Worm (Caenorhabditis elegans): ENCODE data around the gene Y41E3.13.
A peak's percentile ranks its signal among the peaks of the same experiment; 100 is the strongest.

The Y41E3.13 gene

DNA sequence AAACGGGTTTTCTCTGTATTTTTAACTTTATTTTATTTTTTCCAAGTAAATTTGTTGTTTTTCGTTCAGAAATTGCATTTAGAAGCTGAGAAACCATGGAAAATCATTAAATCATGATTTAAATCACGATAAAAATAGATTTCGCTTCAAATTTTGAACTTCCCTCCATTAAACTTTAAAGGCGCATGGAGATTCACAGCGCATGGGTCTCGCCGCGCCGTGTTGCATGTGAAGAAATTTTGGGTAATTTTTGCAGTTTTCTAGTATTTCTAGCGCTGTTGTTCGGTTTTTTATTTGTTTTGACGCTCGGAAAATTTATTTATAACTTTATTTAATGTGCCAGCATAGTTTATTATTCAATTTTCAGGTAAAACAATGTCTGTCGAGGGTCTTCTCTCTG lies 21.1 kb upstream of the Y41E3.13 start, which contains the start of gene eef-1B.2 (continued):
- TF ChIP-seq dmd-8 (GFP tag; IDR thresholded peaks at IDR 0.05) (no peak), sdz-12 (GFP tag; optimal IDR thresholded peaks at IDR 0.05) (no peak), mes-2 (tag; optimal IDR thresholded peaks at IDR 0.05; ENCODE audit: poor library complexity, severe bottlenecking) (peak; percentile 80), ZK337.2 (GFP tag; IDR thresholded peaks at IDR 0.05) (no peak), unc-62 (GFP tag; optimal IDR thresholded peaks at IDR 0.05 in 1 of 2) (peak in 1 of 2 experiments; percentile 38), unc-62 (tag; optimal IDR thresholded peaks at IDR 0.05) (no peak), skn-1 (tag; optimal IDR thresholded peaks at IDR 0.05) (no peak), nhr-25 (tag; optimal IDR thresholded peaks at IDR 0.05; ENCODE audit: borderline replicate concordance, insufficient read depth) (no peak), nhr-41 (GFP tag; IDR thresholded peaks at IDR 0.05) (no peak), ces-1 (GFP tag; optimal IDR thresholded peaks at IDR 0.05) (no peak), lin-39 (tag; optimal IDR thresholded peaks at IDR 0.05) (no peak), lsy-2 (tag; optimal IDR thresholded peaks at IDR 0.05) (peak in 1 of 2 experiments; percentile 87), madf-9 (GFP tag; conservative IDR thresholded peaks at IDR 0.05) (no peak), daf-12 (tag; optimal IDR thresholded peaks at IDR 0.05) (no peak), nhr-6 (tag; optimal IDR thresholded peaks at IDR 0.05) (peak; percentile 51), D1046.2 (GFP tag; IDR thresholded peaks at IDR 0.05) (no peak), nhr-28 (tag; optimal IDR thresholded peaks at IDR 0.05) (peak; percentile 66), nhr-11 (tag; optimal IDR thresholded peaks at IDR 0.05) (peak; percentile 23), fkh-10 (GFP tag; optimal IDR thresholded peaks at IDR 0.05) (no peak), madf-5 (GFP tag; IDR thresholded peaks at IDR 0.05) (no peak), mdt-29 (GFP tag; IDR thresholded peaks at IDR 0.05) (no peak)

DNA sequence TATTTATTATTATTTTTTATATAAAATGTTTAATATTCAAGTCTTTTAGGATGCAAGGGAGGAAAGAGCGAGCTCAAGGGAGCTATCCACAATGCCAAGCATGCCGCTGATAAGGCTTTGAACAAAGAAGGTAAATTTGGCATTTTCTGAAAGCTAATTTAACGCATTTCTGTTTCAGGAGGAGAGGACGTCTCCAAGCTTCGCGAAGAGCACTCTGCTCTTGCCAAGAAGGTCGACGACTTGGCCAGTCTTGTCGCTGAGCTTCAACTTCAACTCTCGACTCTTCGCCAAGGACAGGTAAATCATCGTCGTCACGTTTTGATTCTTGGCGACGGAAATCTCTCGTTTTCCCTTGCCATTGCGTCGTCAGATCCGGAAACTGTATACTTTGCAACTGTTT lies 20.6 kb upstream of the Y41E3.13 start:
- no peak for TF ChIP-seq T20F7.1 (GFP tag; optimal IDR thresholded peaks at IDR 0.05)
- TF ChIP-seq egl-43 (GFP tag; IDR thresholded peaks at IDR 0.05): no peak
- TF ChIP-seq snpc-1.2 (GFP tag; IDR thresholded peaks at IDR 0.05): 0 out of 2 replicates have a peak, but pooled peaks have one; percentile 31
- TF ChIP-seq lin-38 (GFP tag; IDR thresholded peaks at IDR 0.05): no peak
- no peak for TF ChIP-seq dmd-9 (GFP tag; IDR thresholded peaks at IDR 0.05)
- no peak for TF ChIP-seq fkh-10 (GFP tag; optimal IDR thresholded peaks at IDR 0.05)
- no peak for TF ChIP-seq nhr-10 (tag; optimal IDR thresholded peaks at IDR 0.05)
- TF ChIP-seq ces-1 (GFP tag; optimal IDR thresholded peaks at IDR 0.05): no peak

DNA sequence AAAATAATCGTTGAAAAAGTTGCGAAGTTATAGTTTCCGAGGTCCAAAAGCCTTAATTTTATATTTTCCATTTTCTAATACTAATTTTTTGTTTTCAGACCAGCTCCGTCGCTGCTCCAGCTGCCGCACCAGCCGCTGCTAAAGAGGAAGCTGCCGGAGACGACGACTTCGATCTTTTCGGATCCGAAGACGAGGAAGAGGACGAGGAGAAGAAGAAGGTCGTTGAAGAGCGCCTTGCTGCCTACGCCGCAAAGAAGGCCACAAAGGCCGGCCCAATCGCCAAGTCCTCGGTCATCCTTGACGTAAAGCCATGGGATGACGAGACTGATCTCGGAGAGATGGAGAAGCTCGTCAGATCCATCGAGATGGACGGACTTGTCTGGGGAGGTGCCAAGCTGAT lies 19.3 kb upstream of the Y41E3.13 start:
- TF ChIP-seq pha-4 (GFP tag; IDR thresholded peaks at IDR 0.05) (peak; percentile 46; the same call in 1 of the 2 replicates), pha-4 (tag; optimal IDR thresholded peaks at IDR 0.05) (no peak), snpc-1.2 (GFP tag; IDR thresholded peaks at IDR 0.05) (peak; percentile 72), egl-43 (GFP tag; IDR thresholded peaks at IDR 0.05) (peak; percentile 65), T26A8.4 (GFP tag; IDR thresholded peaks at IDR 0.05) (no peak), lim-7 (GFP tag; IDR thresholded peaks at IDR 0.05) (0 out of 2 replicates have a peak, but pooled peaks have one; percentile 14), tra-1 (GFP tag; IDR thresholded peaks at IDR 0.05) (0 out of 2 replicates have a peak, but pooled peaks have one; percentile 22), nhr-25 (tag; optimal IDR thresholded peaks at IDR 0.05; ENCODE audit: borderline replicate concordance, insufficient read depth) (no peak), Y105C5A.15 (GFP tag; IDR thresholded peaks at IDR 0.05) (0 out of 2 replicates have a peak, but pooled peaks have one; percentile 9), lsy-2 (tag; optimal IDR thresholded peaks at IDR 0.05) (no peak), Y48G9A.11 (GFP tag; IDR thresholded peaks at IDR 0.05) (peak; percentile 37; the same call in 1 of the 2 replicates), Y75B8A.6 (GFP tag; IDR thresholded peaks at IDR 0.05) (0 out of 2 replicates have a peak, but pooled peaks have one; percentile 30), set-16 (GFP tag; IDR thresholded peaks at IDR 0.05) (peak; percentile 90), lin-38 (GFP tag; IDR thresholded peaks at IDR 0.05) (no peak), ama-1 (optimal IDR thresholded peaks at IDR 0.05) (no peak)
